Fruit fly (Drosophila melanogaster) whole organism: ENCODE data around the gene ThrRS.

Source experiments
- CG8478 ChIP-seq: fragments of >200 bp; optimal IDR thresholded peaks from 2 replicates; lab custom pipeline; 2018; ENCODE audit warnings: inconsistent platforms
- EcR ChIP-seq, 2 experiments: fragments of >200 bp; optimal IDR thresholded peaks; 2 replicates each; lab custom pipeline; 2017; ENCODE audit warnings: missing biosample characterization in 2 of 2, missing genetic modification characterization in 2 of 2, missing genetic modification reagents in 2 of 2
- pan ChIP-seq: fragments of >200 bp; optimal IDR thresholded peaks from 2 replicates; lab custom pipeline; 2017
- psq ChIP-seq: fragments of >200 bp; optimal IDR thresholded peaks from 2 replicates; lab custom pipeline; 2017
- usp ChIP-seq: fragments of >200 bp; optimal IDR thresholded peaks from 2 replicates; lab custom pipeline; 2017; ENCODE audit warnings: missing biosample characterization, missing genetic modification characterization, mixed read lengths

DNA sequence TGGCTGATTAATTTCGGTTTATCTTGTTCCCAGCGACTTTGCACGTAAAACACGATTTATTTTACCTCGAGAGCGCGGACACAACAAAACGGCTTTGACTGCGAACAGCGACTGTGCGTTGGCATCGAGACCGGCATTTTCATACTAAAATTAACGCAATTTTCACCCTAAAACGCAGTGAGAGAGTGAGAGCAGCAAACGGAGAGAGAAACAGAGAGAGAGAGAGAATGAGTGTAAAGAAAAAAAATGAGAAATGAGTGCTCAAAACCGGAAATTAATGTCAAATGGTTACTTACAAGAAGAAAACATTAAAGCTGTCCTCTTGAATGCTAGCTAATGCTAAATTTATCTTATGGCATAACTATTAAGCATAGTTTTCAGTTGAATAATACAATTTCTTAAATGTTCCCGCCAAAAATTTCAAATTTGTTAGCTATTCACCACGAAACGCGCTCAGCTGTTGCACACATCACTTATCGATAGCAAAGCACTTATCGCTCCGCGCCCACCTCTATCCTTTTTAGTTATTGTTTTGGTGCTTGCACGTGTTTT, 47.6 kb upstream of the ThrRS start, which contains the start of the genes JhI-21, RpL7-like and CG34164:
- TF ChIP-seq psq (lab: Kevin White, UChicago), result no peak
- no peak for TF ChIP-seq usp
- no peak for TF ChIP-seq EcR (GFP tag; optimal IDR thresholded peaks at IDR 0.05; lab: Kevin White, UChicago)
- TF ChIP-seq pan (lab: Kevin White, UChicago), result no peak
- TF ChIP-seq CG8478, result no peak
